Fruit fly (Drosophila melanogaster): ENCODE measurements around the gene Dim1.

DNA sequence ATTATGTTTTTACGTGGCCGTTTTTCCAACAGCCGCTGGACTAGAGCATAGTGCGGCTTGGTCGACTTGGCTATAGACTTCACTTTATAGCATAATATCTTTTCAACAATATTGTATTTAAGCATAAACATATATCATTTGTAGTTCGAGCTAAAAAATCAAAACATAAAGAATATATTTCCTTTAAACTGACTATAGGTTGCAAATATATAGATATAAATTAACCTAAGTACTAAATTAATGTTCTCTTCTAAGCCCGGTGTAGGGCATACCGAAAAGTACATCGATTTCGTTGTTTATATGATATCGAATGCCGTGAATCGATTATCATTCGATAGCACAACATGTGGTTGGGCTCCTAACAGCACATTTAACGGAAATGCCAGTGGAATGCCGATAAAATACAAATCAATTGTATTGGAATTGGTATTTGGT lies 45.5 kb downstream of the Dim1 start, which contains the start of gene MFS18:
- TF ChIP-seq Dfd (GFP tag; optimal IDR thresholded peaks at IDR 0.05) = no peak
- TF ChIP-seq bcd (GFP tag; optimal IDR thresholded peaks at IDR 0.05) = peak; percentile 98
- TF ChIP-seq aop (GFP tag; IDR thresholded peaks at IDR 0.05) = peak; percentile 93
- TF ChIP-seq CG9876 (GFP tag; optimal IDR thresholded peaks at IDR 0.05) = peak; percentile 60
- TF ChIP-seq dimm (GFP tag; IDR thresholded peaks at IDR 0.05) = peak; percentile 98
- TF ChIP-seq Ets65A (GFP tag) = peak; percentile 98
- no peak for TF ChIP-seq Hr78 (GFP tag; optimal IDR thresholded peaks at IDR 0.05)
- peak; percentile 99 for TF ChIP-seq ci (GFP tag; IDR thresholded peaks at IDR 0.05)
- TF ChIP-seq CG10147 (GFP tag; optimal IDR thresholded peaks at IDR 0.05) = peak; percentile 87
- TF ChIP-seq prd (optimal IDR thresholded peaks at IDR 0.05) = no peak
- peak; percentile 100 for TF ChIP-seq prd (GFP tag; IDR thresholded peaks at IDR 0.05)

All from whole organism, embryonic.